Fruit fly (Drosophila melanogaster) whole organism, prepupa: ENCODE data around the gene Cyp18a1.

Source experiments
- Blimp-1 ChIP-seq: fragments of 200-800 bp; sonication (Bioruptor generic); optimal IDR thresholded peaks from 3 replicates; lab custom pipeline; 2017; ENCODE audit warnings: missing biosample characterization, missing genetic modification characterization, mild to moderate bottlenecking, moderate library complexity, missing genetic modification reagents
- CG10669 ChIP-seq: fragments of 200-800 bp; sonication (Bioruptor generic); optimal IDR thresholded peaks from 3 replicates; lab custom pipeline; 2018; ENCODE audit warnings: missing biosample characterization, mild to moderate bottlenecking, missing genetic modification characterization, moderate library complexity
- CG11902 ChIP-seq: fragments of 200-800 bp; sonication (Bioruptor generic); optimal IDR thresholded peaks from 3 replicates; lab custom pipeline; 2016; ENCODE audit warnings: missing biosample characterization, missing genetic modification characterization
- CG15336 ChIP-seq: fragments of 200-800 bp; sonication (Bioruptor generic); IDR thresholded peaks from 2 replicates; pipeline ENCODE4 v1.3.6; 2022; ENCODE audit warnings: missing biosample characterization, missing genetic modification characterization
- CG1621 ChIP-seq: fragments of 200-800 bp; sonication (Bioruptor generic); optimal IDR thresholded peaks from 3 replicates; lab custom pipeline; 2018; ENCODE audit warnings: missing biosample characterization, mild to moderate bottlenecking, missing genetic modification characterization
- CG16779 ChIP-seq: fragments of 200-800 bp; sonication (Bioruptor generic); optimal IDR thresholded peaks from 3 replicates; lab custom pipeline; 2017; ENCODE audit warnings: missing biosample characterization, mild to moderate bottlenecking, missing genetic modification characterization
- CG3032 ChIP-seq: fragments of 200-800 bp; optimal IDR thresholded peaks from 2 replicates; lab custom pipeline; 2019; ENCODE audit warnings: missing biosample characterization, mild to moderate bottlenecking, missing genetic modification characterization, moderate library complexity
- CG3919 ChIP-seq: fragments of 200-800 bp; sonication (Bioruptor generic); optimal IDR thresholded peaks from 3 replicates; lab custom pipeline; 2016; ENCODE audit warnings: missing biosample characterization, missing genetic modification characterization
- CG4318 ChIP-seq: fragments of 200-800 bp; sonication (Bioruptor generic); optimal IDR thresholded peaks from 3 replicates; lab custom pipeline; 2017; ENCODE audit warnings: missing biosample characterization, mild to moderate bottlenecking, missing genetic modification characterization
- CG6792 ChIP-seq: fragments of 200-800 bp; sonication (Bioruptor generic); optimal IDR thresholded peaks from 3 replicates; lab custom pipeline; 2016; ENCODE audit warnings: missing biosample characterization, missing genetic modification characterization
- CG6808 ChIP-seq: fragments of 200-800 bp; sonication (Bioruptor generic); optimal IDR thresholded peaks from 3 replicates; lab custom pipeline; 2017; ENCODE audit warnings: missing biosample characterization, missing genetic modification characterization, mild to moderate bottlenecking, moderate library complexity, missing genetic modification reagents
- CG6854 ChIP-seq: fragments of 200-800 bp; sonication (Bioruptor generic); optimal IDR thresholded peaks from 2 replicates; lab custom pipeline; 2017; ENCODE audit warnings: missing biosample characterization, mild to moderate bottlenecking, missing genetic modification characterization
- CG7368 ChIP-seq: fragments of 200-800 bp; sonication (Bioruptor generic); optimal IDR thresholded peaks from 3 replicates; lab custom pipeline; 2016; ENCODE audit warnings: missing biosample characterization, missing genetic modification characterization
- CG8319 ChIP-seq: fragments of 200-800 bp; sonication (Bioruptor generic); optimal IDR thresholded peaks from 3 replicates; lab custom pipeline; 2016; ENCODE audit warnings: missing biosample characterization, missing genetic modification characterization
- CG9139 ChIP-seq: fragments of 200-800 bp; sonication (Bioruptor generic); optimal IDR thresholded peaks from 3 replicates; lab custom pipeline; 2017; ENCODE audit warnings: missing biosample characterization, mild to moderate bottlenecking, missing genetic modification characterization
- Eip78C ChIP-seq: fragments of 200-800 bp; sonication (Bioruptor generic); peaks from one replicate; lab custom pipeline; 2016; ENCODE audit warnings: missing biosample characterization, missing genetic modification characterization
- Ets21C ChIP-seq: fragments of 200-800 bp; sonication (Bioruptor generic); optimal IDR thresholded peaks from 3 replicates; lab custom pipeline; 2016; ENCODE audit warnings: missing biosample characterization, missing genetic modification characterization
- Hr39 ChIP-seq: fragments of 200-800 bp; sonication (Bioruptor generic); optimal IDR thresholded peaks from 2 replicates; lab custom pipeline; 2016; ENCODE audit warnings: missing biosample characterization, missing genetic modification characterization
- Hr4 ChIP-seq: fragments of 200-800 bp; sonication (Bioruptor generic); optimal IDR thresholded peaks from 3 replicates; lab custom pipeline; 2016; ENCODE audit warnings: missing biosample characterization, missing genetic modification characterization
- Lpt ChIP-seq: fragments of 200-800 bp; sonication (Bioruptor generic); optimal IDR thresholded peaks from 3 replicates; lab custom pipeline; 2016; ENCODE audit warnings: missing biosample characterization, missing genetic modification characterization
- Sox14 ChIP-seq: fragments of 200-800 bp; sonication (Bioruptor generic); optimal IDR thresholded peaks from 3 replicates; lab custom pipeline; 2016; ENCODE audit warnings: missing biosample characterization, missing genetic modification characterization
- dac ChIP-seq: fragments of 200-800 bp; sonication (Bioruptor generic); optimal IDR thresholded peaks from 2 replicates; lab custom pipeline; 2017; ENCODE audit warnings: missing biosample characterization, mild to moderate bottlenecking, missing genetic modification characterization
- dsx ChIP-seq: fragments of 200-800 bp; optimal IDR thresholded peaks from 3 replicates; lab custom pipeline; 2019; ENCODE audit warnings: missing biosample characterization, mild to moderate bottlenecking, missing genetic modification characterization, moderate library complexity; ENCODE audit not compliant: poor library complexity, severe bottlenecking
- fd59A ChIP-seq: fragments of 200-800 bp; sonication (Bioruptor generic); optimal IDR thresholded peaks from 2 replicates; lab custom pipeline; 2017; ENCODE audit warnings: missing biosample characterization, mild to moderate bottlenecking, missing genetic modification characterization, missing genetic modification reagents
- fd85E ChIP-seq: fragments of 200-800 bp; sonication (Bioruptor generic); optimal IDR thresholded peaks from 3 replicates; lab custom pipeline; 2016; ENCODE audit warnings: missing biosample characterization, missing genetic modification characterization
- fkh ChIP-seq: fragments of 200-800 bp; sonication (Bioruptor generic); optimal IDR thresholded peaks from 3 replicates; lab custom pipeline; 2017; ENCODE audit warnings: missing biosample characterization, mild to moderate bottlenecking, missing genetic modification characterization, moderate library complexity
- lz ChIP-seq: fragments of 200-800 bp; sonication (Bioruptor generic); optimal IDR thresholded peaks from 3 replicates; lab custom pipeline; 2016; ENCODE audit warnings: missing biosample characterization, missing genetic modification characterization
- net ChIP-seq: fragments of 200-800 bp; sonication (Bioruptor generic); optimal IDR thresholded peaks from 3 replicates; lab custom pipeline; 2016; ENCODE audit warnings: missing biosample characterization, missing genetic modification characterization
- pdm3 ChIP-seq: fragments of 200-800 bp; sonication (Bioruptor generic); optimal IDR thresholded peaks from 3 replicates; lab custom pipeline; 2016; ENCODE audit warnings: missing biosample characterization, missing genetic modification characterization
- salr ChIP-seq, 2 experiments: fragments of 200-800 bp; sonication (Bioruptor generic); optimal IDR thresholded peaks; 3 replicates each; lab custom pipeline; 2016 to 2018; ENCODE audit warnings: missing biosample characterization in 2 of 2, missing genetic modification characterization in 2 of 2, mild to moderate bottlenecking in 1 of 2
- ss ChIP-seq, 2 experiments: fragments of 200-800 bp; sonication (Bioruptor generic); optimal IDR thresholded peaks; 2 replicates in 1 of 2; 3 replicates in 1 of 2; lab custom pipeline; 2017 to 2018; ENCODE audit warnings: mild to moderate bottlenecking in 2 of 2, missing biosample characterization in 2 of 2, missing genetic modification characterization in 2 of 2, moderate library complexity in 1 of 2
- svp ChIP-seq: fragments of 200-800 bp; sonication (Bioruptor generic); peaks from one replicate; lab custom pipeline; 2016; ENCODE audit warnings: missing biosample characterization, missing genetic modification characterization
- topi ChIP-seq: fragments of 200-800 bp; sonication (Bioruptor generic); optimal IDR thresholded peaks from 3 replicates; lab custom pipeline; 2016; ENCODE audit warnings: missing biosample characterization, missing genetic modification characterization

The Cyp18a1 gene

DNA sequence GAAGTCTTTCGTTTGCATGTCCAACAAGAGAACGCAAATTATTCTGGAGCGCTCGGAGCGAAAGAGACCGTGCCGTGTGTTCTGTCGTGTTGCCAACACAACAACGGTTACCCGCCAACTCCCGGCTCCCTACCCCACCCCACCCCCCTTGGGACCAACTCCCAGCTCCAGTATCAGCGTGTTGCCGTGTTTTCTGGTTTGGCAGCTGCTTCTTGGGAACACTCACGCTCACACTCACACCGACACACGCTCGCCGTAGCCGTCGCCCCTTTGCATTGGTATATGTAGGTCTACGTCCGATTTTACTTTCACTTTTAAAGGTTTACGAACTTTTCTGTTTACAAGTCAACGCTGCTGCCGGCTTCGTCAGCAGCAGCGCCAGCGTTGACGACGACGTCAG lies 17.6 kb downstream of the Cyp18a1 start:
- no peak for TF ChIP-seq net (GFP tag; lab: Kevin White, UChicago)
- no peak for TF ChIP-seq fd59A
- no peak for TF ChIP-seq CG7368
- no peak for TF ChIP-seq lz (GFP tag; lab: Kevin White, UChicago)
- no peak for TF ChIP-seq dsx (GFP tag; lab: Kevin White, UChicago)
- TF ChIP-seq CG4318 (GFP tag; lab: Kevin White, UChicago), result no peak
- no peak for TF ChIP-seq dac (GFP tag; lab: Kevin White, UChicago)
- no peak for TF ChIP-seq Ets21C (GFP tag; lab: Kevin White, UChicago)
- no peak for TF ChIP-seq CG3919
- TF ChIP-seq topi (GFP tag; lab: Kevin White, UChicago), result no peak
- no peak for TF ChIP-seq CG3032 (tag; lab: Kevin White, UChicago)
- TF ChIP-seq CG16779, result no peak
- no peak for TF ChIP-seq CG15336
- TF ChIP-seq CG9139, result no peak
- TF ChIP-seq pdm3 (GFP tag; lab: Kevin White, UChicago), result no peak
- no peak for TF ChIP-seq Sox14 (GFP tag; lab: Kevin White, UChicago)
- TF ChIP-seq CG6808 (GFP tag; lab: Kevin White, UChicago), result no peak
- TF ChIP-seq Hr39 (GFP tag; lab: Kevin White, UChicago), result no peak
- TF ChIP-seq fd85E (GFP tag; lab: Kevin White, UChicago), result no peak
- no peak for TF ChIP-seq CG6792 (GFP tag; lab: Kevin White, UChicago)
- peak in 1 of 2 experiments; percentile 89 for TF ChIP-seq ss (GFP tag; optimal IDR thresholded peaks at IDR 0.05; lab: Kevin White, UChicago)
- TF ChIP-seq Lpt, result no peak
- TF ChIP-seq Hr4 (GFP tag; lab: Kevin White, UChicago), result no peak
- no peak for TF ChIP-seq fkh
- TF ChIP-seq Blimp-1 (GFP tag; lab: Kevin White, UChicago), result peak; percentile 97
- no peak for TF ChIP-seq CG8319 (GFP tag; lab: Kevin White, UChicago)
- TF ChIP-seq CG11902 (GFP tag; lab: Kevin White, UChicago), result no peak
- no peak for TF ChIP-seq CG10669 (GFP tag; lab: Kevin White, UChicago)
- peak; percentile 80 for TF ChIP-seq CG6854 (GFP tag; lab: Kevin White, UChicago)
- peak; percentile 34 for TF ChIP-seq CG1621 (tag; lab: Kevin White, UChicago)

DNA sequence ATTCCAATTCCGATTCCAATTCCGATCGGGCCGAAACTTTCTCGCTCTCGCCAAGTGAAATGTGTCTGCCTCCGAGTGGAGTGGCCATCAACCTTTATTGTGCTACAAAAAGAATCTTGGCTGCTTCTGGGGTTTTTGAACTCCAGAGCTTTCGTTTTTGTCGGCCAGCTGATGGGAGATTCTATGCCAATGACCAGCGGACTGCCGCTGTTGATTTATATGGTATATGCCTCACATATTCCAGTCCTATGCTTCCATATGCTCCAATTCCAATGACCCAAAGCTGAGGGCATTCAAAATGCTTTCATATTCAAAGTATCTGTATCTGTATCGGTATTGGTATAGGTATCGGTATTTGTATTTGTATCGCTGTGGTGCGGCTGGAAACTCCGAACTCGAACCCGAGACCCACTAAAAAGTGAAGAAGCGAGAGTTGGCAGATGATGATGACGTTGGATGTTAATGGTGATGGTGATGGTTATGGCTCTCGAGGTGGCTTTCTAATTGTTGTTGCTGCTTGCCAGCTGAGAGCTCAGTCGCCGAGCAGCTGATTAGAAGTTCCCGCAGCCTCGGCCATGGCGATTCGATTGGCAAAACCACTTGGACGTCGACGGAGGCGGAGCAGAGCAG lies 19.8 kb downstream of the Cyp18a1 start:
- TF ChIP-seq Blimp-1 (GFP tag; lab: Kevin White, UChicago) (peak; percentile 17), salr (GFP tag; optimal IDR thresholded peaks at IDR 0.05; lab: Kevin White, UChicago) (no peak)
- TF ChIP-seq, all 60 proteins: peak for 1

DNA sequence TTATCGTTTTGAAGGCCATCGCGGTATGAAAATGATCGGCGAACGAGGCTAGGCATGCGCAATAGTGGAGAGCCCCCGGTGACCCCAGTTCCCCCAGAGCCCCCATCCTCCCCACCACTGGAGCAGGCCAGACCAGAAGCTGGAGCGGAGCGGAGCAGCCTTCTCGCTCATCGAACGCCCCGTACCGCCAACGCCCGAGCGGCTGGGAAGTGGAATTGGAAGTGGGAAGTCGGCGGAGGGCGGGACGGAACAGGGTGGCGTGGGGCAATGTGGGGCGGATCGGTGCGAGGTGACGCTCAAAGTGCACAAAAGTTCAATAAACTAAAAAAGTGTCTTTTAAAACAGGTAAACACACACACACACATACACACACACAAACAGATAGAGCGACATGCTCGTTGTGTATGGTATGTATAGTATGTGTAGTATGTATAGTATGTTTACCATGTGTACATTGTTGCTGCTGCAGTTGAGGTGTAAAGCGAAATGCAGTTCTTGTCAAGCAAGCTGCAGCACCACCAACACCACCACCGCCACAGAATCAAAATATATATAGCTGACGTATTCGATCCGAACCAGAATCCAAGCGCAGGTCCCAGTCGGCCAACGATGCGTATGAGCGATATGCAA lies 21.2 kb downstream of the Cyp18a1 start:
- TF ChIP-seq dsx (GFP tag; lab: Kevin White, UChicago) (peak; percentile 82), fkh (no peak)

DNA sequence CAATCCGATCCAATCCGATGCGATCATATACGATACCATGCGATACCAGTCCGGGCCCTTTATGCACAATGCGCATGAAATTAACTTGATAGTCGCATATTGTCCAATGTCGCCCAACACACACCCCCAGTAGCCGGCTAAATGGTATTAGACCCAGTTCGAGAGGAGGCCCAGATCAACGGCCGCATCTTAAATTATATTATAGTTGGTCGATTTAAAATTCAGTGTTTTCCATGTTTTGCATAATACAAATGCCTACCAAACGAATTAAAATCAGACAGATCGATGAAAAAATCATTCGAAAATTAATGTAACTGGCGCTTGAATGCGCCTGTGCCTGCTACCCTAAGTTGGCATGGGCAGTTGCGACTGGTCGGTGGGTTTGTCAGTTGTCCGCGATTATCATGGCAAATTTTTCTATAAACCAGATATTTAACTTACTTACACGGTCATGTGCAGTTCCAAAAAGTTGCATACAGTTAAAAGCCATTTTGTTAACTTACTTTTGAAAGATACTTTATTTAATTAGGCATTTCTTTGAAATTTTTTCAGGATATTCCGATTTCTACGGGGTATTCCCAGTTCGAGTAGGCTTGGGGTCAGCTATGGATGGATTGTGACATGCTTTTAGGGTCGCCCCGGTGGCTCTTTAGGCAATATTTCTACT lies 22.9 kb downstream of the Cyp18a1 start:
- TF ChIP-seq svp (GFP tag; lab: Kevin White, UChicago), result peak; percentile 30
- TF ChIP-seq Eip78C (GFP tag; lab: Kevin White, UChicago), result peak; percentile 40
- TF ChIP-seq salr (GFP tag; optimal IDR thresholded peaks at IDR 0.05; lab: Kevin White, UChicago), result no peak
- TF ChIP-seq, all 60 proteins: peak for 2
